Worm (Caenorhabditis elegans) whole organism, dauer: Measurements from ENCODE around the gene C17B7.14.
"Not testable (repeated sequence)": the region's sequence is repeated elsewhere in the genome, so short reads cannot be mapped to it uniquely, and the experiment has no call there.

Experiments
- unc-62 ChIP-seq: sonication (generic microtip); optimal IDR thresholded peaks from 2 replicates; lab custom pipeline; 2017; ENCODE audit warnings: missing biosample characterization, missing genetic modification reagents, missing genetic modification characterization

Gene C17B7.14

ce11 chrV:3320432-3320831 lies at the start of gene C17B7.14:
TSS of gene C17B7.14 (minus strand) at chrV:3320532.
- TF ChIP-seq unc-62 (GFP tag; lab: Kevin White, UChicago) = no peak

ce11 chrV:3367773-3368172 lies 47.4 kb upstream of the C17B7.14 start, which contains the start of gene C04E12.2:
TSS of gene C04E12.2 (plus strand) at chrV:3368073.
- TF ChIP-seq unc-62 (GFP tag; lab: Kevin White, UChicago) = not testable (repeated sequence)

ce11 chrV:3362475-3362874 lies 42.1 kb upstream of the C17B7.14 start, which contains the start of gene C04E12.4:
TSS of gene C04E12.4 (plus strand) at chrV:3362775.
- TF ChIP-seq unc-62 (GFP tag; lab: Kevin White, UChicago) = no peak

ce11 chrV:3361633-3362032 lies 41.3 kb upstream of the C17B7.14 start:
- TF ChIP-seq unc-62 (GFP tag; lab: Kevin White, UChicago) = no peak

- no peak for TF ChIP-seq unc-62 (GFP tag; lab: Kevin White, UChicago)
These were observed 37.9 kb upstream of the C17B7.14 start, which contains the start of gene C04E12.5 for ce11 chrV:3358267-3358666. TSS of gene C04E12.5 (plus strand) at chrV:3358567.

ce11 chrV:3357106-3357505 lies 36.8 kb upstream of the C17B7.14 start, which contains the start of gene scrm-3:
TSS of gene scrm-3 (minus strand) at chrV:3357206.
- no peak for TF ChIP-seq unc-62 (GFP tag; lab: Kevin White, UChicago)

- no peak for TF ChIP-seq unc-62 (GFP tag; lab: Kevin White, UChicago)
These were observed 35.2 kb upstream of the C17B7.14 start for ce11 chrV:3355544-3355943.

ce11 chrV:3352925-3353324 lies 32.6 kb upstream of the C17B7.14 start, which contains the start of gene C17B7.12:
TSS of gene C17B7.12 (plus strand) at chrV:3353225.
- no peak for TF ChIP-seq unc-62 (GFP tag; lab: Kevin White, UChicago)

ce11 chrV:3351266-3351665 lies 30.9 kb upstream of the C17B7.14 start, which contains the start of gene str-63:
TSS of gene str-63 (plus strand) at chrV:3351566.
- TF ChIP-seq unc-62 (GFP tag; lab: Kevin White, UChicago) = no peak

- no peak for TF ChIP-seq unc-62 (GFP tag; lab: Kevin White, UChicago)
These were observed 29.5 kb upstream of the C17B7.14 start, which contains the start of gene C17B7.15 for ce11 chrV:3349877-3350276. TSS of gene C17B7.15 (plus strand) at chrV:3350177.

ce11 chrV:3347486-3347885 lies 27.2 kb upstream of the C17B7.14 start:
- TF ChIP-seq unc-62 (GFP tag; lab: Kevin White, UChicago) = no peak

ce11 chrV:3346434-3347019 lies 26.2 kb upstream of the C17B7.14 start, which contains the start of gene fbxa-65:
TSS of gene fbxa-65 (minus strand) at chrV:3346484.
- no peak for TF ChIP-seq unc-62 (GFP tag; lab: Kevin White, UChicago)

- no peak for TF ChIP-seq unc-62 (GFP tag; lab: Kevin White, UChicago)
These were observed 23.7 kb upstream of the C17B7.14 start for ce11 chrV:3344001-3344400.

- no peak for TF ChIP-seq unc-62 (GFP tag; lab: Kevin White, UChicago)
These were observed 22.2 kb upstream of the C17B7.14 start, which contains the start of gene C17B7.3 for ce11 chrV:3342504-3342903. TSS of gene C17B7.3 (plus strand) at chrV:3342804.

- TF ChIP-seq unc-62 (GFP tag; lab: Kevin White, UChicago) = no peak
These were observed 21.6 kb upstream of the C17B7.14 start, which contains the start of gene C17B7.10 for ce11 chrV:3341906-3342305. TSS of gene C17B7.10 (minus strand) at chrV:3342006.

- no peak for TF ChIP-seq unc-62 (GFP tag; lab: Kevin White, UChicago)
These were observed 18.7 kb upstream of the C17B7.14 start, which contains the start of gene C17B7.4 for ce11 chrV:3339009-3339408. TSS of gene C17B7.4 (plus strand) at chrV:3339309.

- TF ChIP-seq unc-62 (GFP tag; lab: Kevin White, UChicago) = no peak
These were observed 13.0 kb upstream of the C17B7.14 start, which contains the start of gene C17B7.5 for ce11 chrV:3333334-3333733. TSS of gene C17B7.5 (plus strand) at chrV:3333634.
